Fruit fly (Drosophila melanogaster): Measurements from ENCODE around the gene SWIP.
A peak's percentile ranks its signal among the peaks of the same experiment; 100 is the strongest.

Gene SWIP

dm6 chrX:16318858-16319557 is 5.5 kb downstream of the SWIP start (continued):
- TF ChIP-seq MTF-1 (GFP tag; optimal IDR thresholded peaks at IDR 0.05; ENCODE audit: borderline replicate concordance): no peak
- TF ChIP-seq Ssrp (tag; optimal IDR thresholded peaks at IDR 0.05): no peak
- TF ChIP-seq vfl (GFP tag; optimal IDR thresholded peaks at IDR 0.05): no peak
- no peak for TF ChIP-seq ftz-f1 (GFP tag; optimal IDR thresholded peaks at IDR 0.05)
- no peak for TF ChIP-seq Hr51 (GFP tag; optimal IDR thresholded peaks at IDR 0.05)
- no peak for TF ChIP-seq NK7.1 (GFP tag; optimal IDR thresholded peaks at IDR 0.05)
- no peak for TF ChIP-seq Xrp1 (GFP tag; IDR thresholded peaks at IDR 0.05)
- TF ChIP-seq org-1 (GFP tag; optimal IDR thresholded peaks at IDR 0.05): no peak
- no peak for TF ChIP-seq D (optimal IDR thresholded peaks at IDR 0.05)
- TF ChIP-seq D (GFP tag; optimal IDR thresholded peaks at IDR 0.05): no peak
- no peak for TF ChIP-seq hbn (GFP tag; IDR thresholded peaks at IDR 0.05; ENCODE audit: partially characterized antibody)
- TF ChIP-seq Ets65A (GFP tag): no peak
- TF ChIP-seq CG9932 (GFP tag; IDR thresholded peaks at IDR 0.05): no peak
- TF ChIP-seq cato (GFP tag; optimal IDR thresholded peaks at IDR 0.05; ENCODE audit: borderline replicate concordance): no peak
- TF ChIP-seq CG31224 (GFP tag; IDR thresholded peaks at IDR 0.05): no peak
- TF ChIP-seq nmo (GFP tag; optimal IDR thresholded peaks at IDR 0.05): peak; percentile 34
- TF ChIP-seq gsb-n (tag; optimal IDR thresholded peaks at IDR 0.05): no peak
- no peak for TF ChIP-seq tna (GFP tag; IDR thresholded peaks at IDR 0.05; ENCODE audit: partially characterized antibody)
- TF ChIP-seq trem (tag; optimal IDR thresholded peaks at IDR 0.05): no peak
- peak; percentile 47 for TF ChIP-seq CG15514 (GFP tag; optimal IDR thresholded peaks at IDR 0.05)
- no peak for TF ChIP-seq CG3838 (GFP tag; optimal IDR thresholded peaks at IDR 0.05)
- no peak for TF ChIP-seq Lhr (GFP tag; optimal IDR thresholded peaks at IDR 0.05)
- no peak for TF ChIP-seq CG4360 (GFP tag; IDR thresholded peaks at IDR 0.05)
- TF ChIP-seq Sry-δ (GFP tag; optimal IDR thresholded peaks at IDR 0.05): no peak
- no peak for TF ChIP-seq eyg (GFP tag; optimal IDR thresholded peaks at IDR 0.05)
- no peak for TF ChIP-seq Dll (GFP tag; IDR thresholded peaks at IDR 0.05; ENCODE audit: partially characterized antibody)
- no peak for TF ChIP-seq sima (GFP tag; optimal IDR thresholded peaks at IDR 0.05)
- TF ChIP-seq otp (GFP tag; IDR thresholded peaks at IDR 0.05): no peak
- TF ChIP-seq CG13424 (tag; optimal IDR thresholded peaks at IDR 0.05): no peak
- TF ChIP-seq CG2199 (GFP tag; IDR thresholded peaks at IDR 0.05): peak; percentile 80; the same call in 2 of the 3 replicates
- TF ChIP-seq CG33213 (GFP tag; optimal IDR thresholded peaks at IDR 0.05): no peak
- peak; percentile 5 for TF ChIP-seq CG6813 (GFP tag; optimal IDR thresholded peaks at IDR 0.05)
- no peak for TF ChIP-seq pan (optimal IDR thresholded peaks at IDR 0.05)
- no peak for TF ChIP-seq pan (GFP tag; optimal IDR thresholded peaks at IDR 0.05 in 1 of 2, IDR thresholded peaks at IDR 0.05 in 1 of 2)
- no peak for TF ChIP-seq Vsx1 (GFP tag; optimal IDR thresholded peaks at IDR 0.05)
- TF ChIP-seq CG8359 (GFP tag; optimal IDR thresholded peaks at IDR 0.05; ENCODE audit: borderline replicate concordance): no peak
- no peak for TF ChIP-seq CG11504 (tag; optimal IDR thresholded peaks at IDR 0.05)
- TF ChIP-seq Side (GFP tag; optimal IDR thresholded peaks at IDR 0.05): peak; percentile 9
- no peak for TF ChIP-seq CG10431 (GFP tag; optimal IDR thresholded peaks at IDR 0.05)
- peak; percentile 99 for TF ChIP-seq chinmo (GFP tag; IDR thresholded peaks at IDR 0.05; ENCODE audit: partially characterized antibody)
- no peak for TF ChIP-seq jigr1 (GFP tag; IDR thresholded peaks at IDR 0.05)
- no peak for TF ChIP-seq CG12236 (GFP tag; optimal IDR thresholded peaks at IDR 0.05)
- TF ChIP-seq tgo (GFP tag; IDR thresholded peaks at IDR 0.05): no peak
- no peak for TF ChIP-seq CG10321 (GFP tag; IDR thresholded peaks at IDR 0.05)
- no peak for TF ChIP-seq CG4854 (GFP tag; optimal IDR thresholded peaks at IDR 0.05)
- TF ChIP-seq CG14441 (GFP tag; IDR thresholded peaks at IDR 0.05): no peak
- no peak for TF ChIP-seq CG10565 (GFP tag; optimal IDR thresholded peaks at IDR 0.05)
- TF ChIP-seq CHES-1-like (GFP tag; optimal IDR thresholded peaks at IDR 0.05): no peak
- TF ChIP-seq Meics (GFP tag; optimal IDR thresholded peaks at IDR 0.05): no peak
- TF ChIP-seq lov (optimal IDR thresholded peaks at IDR 0.05): no peak
- TF ChIP-seq lov (GFP tag; IDR thresholded peaks at IDR 0.05): no peak
